Fruit fly (Drosophila melanogaster) whole organism, embryonic: ENCODE measurements around the gene CG13041.

Experiments used
- Bgb ChIP-seq: fragments of 200-800 bp; sonication (Bioruptor generic); IDR thresholded peaks from 2 replicates; pipeline ENCODE4 v1.3.6; 2022; ENCODE audit warnings: missing biosample characterization, missing genetic modification characterization; ENCODE audit not compliant: partially characterized antibody
- CG10147 ChIP-seq: fragments of 200-800 bp; sonication (Bioruptor generic); optimal IDR thresholded peaks from 2 replicates; lab custom pipeline; 2019; ENCODE audit warnings: missing biosample characterization, mild to moderate bottlenecking, missing genetic modification characterization, moderate library complexity
- CG10431 ChIP-seq: fragments of 200-800 bp; sonication (Bioruptor generic); optimal IDR thresholded peaks from 3 replicates; lab custom pipeline; 2018; ENCODE audit warnings: missing biosample characterization, mild to moderate bottlenecking, missing genetic modification characterization
- CG10543 ChIP-seq: fragments of 200-800 bp; sonication (Bioruptor generic); optimal IDR thresholded peaks from 3 replicates; lab custom pipeline; 2017; ENCODE audit warnings: missing biosample characterization, mild to moderate bottlenecking, missing genetic modification characterization, moderate library complexity
- CG10654 ChIP-seq: fragments of 200-800 bp; sonication (Bioruptor generic); optimal IDR thresholded peaks from 2 replicates; lab custom pipeline; 2016; ENCODE audit warnings: missing biosample characterization, missing genetic modification characterization
- CG12236 ChIP-seq: fragments of 200-800 bp; sonication (Bioruptor generic); optimal IDR thresholded peaks from 2 replicates; lab custom pipeline; 2016; ENCODE audit warnings: missing biosample characterization, missing genetic modification characterization
- CG12659 ChIP-seq: fragments of 200-800 bp; sonication (Bioruptor generic); optimal IDR thresholded peaks from 3 replicates; lab custom pipeline; 2017; ENCODE audit warnings: mild to moderate bottlenecking, missing biosample characterization, missing genetic modification reagents, missing genetic modification characterization
- CG14014 ChIP-seq: fragments of 200-800 bp; sonication (Bioruptor generic); IDR thresholded peaks from 2 replicates; pipeline ENCODE4 v1.3.6; 2022; ENCODE audit warnings: missing biosample characterization, missing genetic modification characterization
- CG14050 ChIP-seq: fragments of 200-800 bp; sonication (Bioruptor generic); IDR thresholded peaks from 3 replicates; pipeline ENCODE4 v1.3.6; 2022; ENCODE audit warnings: missing biosample characterization, missing genetic modification characterization
- CG15269 ChIP-seq: fragments of 200-800 bp; sonication (Bioruptor generic); optimal IDR thresholded peaks from 2 replicates; lab custom pipeline; 2018; ENCODE audit warnings: missing biosample characterization, mild to moderate bottlenecking, missing genetic modification characterization, moderate library complexity
- CG1603 ChIP-seq: fragments of 200-800 bp; sonication (Bioruptor generic); optimal IDR thresholded peaks from 2 replicates; lab custom pipeline; 2019; ENCODE audit warnings: missing biosample characterization, mild to moderate bottlenecking, missing genetic modification characterization, moderate library complexity
- CG17802 ChIP-seq: fragments of 200-800 bp; sonication (Bioruptor generic); optimal IDR thresholded peaks from 2 replicates; lab custom pipeline; 2018; ENCODE audit warnings: missing biosample characterization, mild to moderate bottlenecking, missing genetic modification characterization, moderate library complexity
- CG33557 ChIP-seq: fragments of 200-800 bp; sonication (Bioruptor generic); optimal IDR thresholded peaks from 2 replicates; lab custom pipeline; 2019; ENCODE audit warnings: missing biosample characterization, mild to moderate bottlenecking, missing genetic modification characterization, moderate library complexity
- CG34376 ChIP-seq: fragments of 200-800 bp; sonication (Bioruptor generic); optimal IDR thresholded peaks from 2 replicates; lab custom pipeline; 2018; ENCODE audit warnings: missing biosample characterization, mild to moderate bottlenecking, missing genetic modification characterization
- CG3995 ChIP-seq: fragments of 200-800 bp; sonication (Bioruptor generic); optimal IDR thresholded peaks from 3 replicates; lab custom pipeline; 2016; ENCODE audit warnings: missing biosample characterization, missing genetic modification characterization
- CG4854 ChIP-seq: fragments of 200-800 bp; sonication (Bioruptor generic); optimal IDR thresholded peaks from 2 replicates; lab custom pipeline; 2016; ENCODE audit warnings: missing biosample characterization, missing genetic modification characterization, inconsistent platforms
- CG7357 ChIP-seq: fragments of 200-800 bp; sonication (Bioruptor generic); IDR thresholded peaks from 3 replicates; pipeline ENCODE4 v1.3.6; 2022; ENCODE audit warnings: missing biosample characterization, missing genetic modification characterization
- CHES-1-like ChIP-seq: fragments of 200-800 bp; sonication (Bioruptor generic); optimal IDR thresholded peaks from 2 replicates; lab custom pipeline; 2016; ENCODE audit warnings: missing biosample characterization, missing genetic modification characterization
- Dek ChIP-seq: fragments of 200-800 bp; sonication (Bioruptor generic); optimal IDR thresholded peaks from 3 replicates; lab custom pipeline; 2019; ENCODE audit warnings: missing biosample characterization, mild to moderate bottlenecking, missing genetic modification characterization, moderate library complexity
- Ets97D ChIP-seq: fragments of 200-800 bp; sonication (Bioruptor generic); optimal IDR thresholded peaks from 3 replicates; lab custom pipeline; 2016; ENCODE audit warnings: missing biosample characterization, missing genetic modification characterization
- HHEX ChIP-seq: fragments of 200-800 bp; sonication (Bioruptor generic); optimal IDR thresholded peaks from 3 replicates; lab custom pipeline; 2017; ENCODE audit warnings: missing biosample characterization, mild to moderate bottlenecking, missing genetic modification characterization, missing genetic modification reagents
- HmgD ChIP-seq: fragments of 200-800 bp; sonication (Bioruptor generic); optimal IDR thresholded peaks from 3 replicates; lab custom pipeline; 2016; ENCODE audit warnings: missing biosample characterization, missing genetic modification characterization
- MTF-1 ChIP-seq: fragments of 200-800 bp; sonication (Bioruptor generic); optimal IDR thresholded peaks from 2 replicates; lab custom pipeline; 2018; ENCODE audit warnings: missing biosample characterization, mild to moderate bottlenecking, missing genetic modification characterization, borderline replicate concordance
- Meics ChIP-seq: fragments of 200-800 bp; sonication (Bioruptor generic); optimal IDR thresholded peaks from 2 replicates; lab custom pipeline; 2017; ENCODE audit warnings: missing biosample characterization, mild to moderate bottlenecking, missing genetic modification characterization
- Nf-YA ChIP-seq: fragments of 200-800 bp; sonication (Bioruptor generic); IDR thresholded peaks from 2 replicates; pipeline ENCODE4 v1.3.6; 2022; ENCODE audit warnings: missing biosample characterization, missing genetic modification characterization
- Optix ChIP-seq: fragments of 200-800 bp; sonication (Bioruptor generic); IDR thresholded peaks from 3 replicates; pipeline ENCODE4 v1.3.6; 2022; ENCODE audit warnings: missing biosample characterization, missing genetic modification characterization
- Scr ChIP-seq: fragments of 200-800 bp; sonication (Bioruptor generic); IDR thresholded peaks from 2 replicates; pipeline ENCODE4 v1.3.6; 2022; ENCODE audit warnings: missing biosample characterization, missing genetic modification characterization; ENCODE audit not compliant: partially characterized antibody
- bsh ChIP-seq, 2 experiments: fragments of 200-800 bp; sonication (Bioruptor generic); optimal IDR thresholded peaks; 2 replicates each; lab custom pipeline; 2017 to 2018; ENCODE audit warnings: mild to moderate bottlenecking in 2 of 2, missing biosample characterization in 2 of 2, missing genetic modification characterization in 2 of 2, moderate library complexity in 1 of 2
- da ChIP-seq: fragments of 200-800 bp; sonication (Bioruptor generic); optimal IDR thresholded peaks from 2 replicates; lab custom pipeline; 2016; ENCODE audit warnings: missing biosample characterization, missing genetic modification characterization
- dmrt99B ChIP-seq: fragments of 200-800 bp; sonication (Bioruptor generic); optimal IDR thresholded peaks from 2 replicates; lab custom pipeline; 2018; ENCODE audit warnings: missing biosample characterization, mild to moderate bottlenecking, missing genetic modification characterization, moderate library complexity
- emc ChIP-seq: fragments of 200-800 bp; sonication (Bioruptor generic); optimal IDR thresholded peaks from 2 replicates; lab custom pipeline; 2016; ENCODE audit warnings: missing biosample characterization, missing genetic modification characterization
- fd102C ChIP-seq: fragments of 200-800 bp; sonication (Bioruptor generic); optimal IDR thresholded peaks from 2 replicates; lab custom pipeline; 2018; ENCODE audit warnings: missing biosample characterization, mild to moderate bottlenecking, missing genetic modification characterization, moderate library complexity
- grn ChIP-seq: fragments of 200-800 bp; sonication (Bioruptor generic); optimal IDR thresholded peaks from 3 replicates; lab custom pipeline; 2017; ENCODE audit warnings: missing biosample characterization, missing genetic modification characterization
- gsb-n ChIP-seq: fragments of 200-800 bp; sonication (Bioruptor generic); optimal IDR thresholded peaks from 3 replicates; lab custom pipeline; 2018; ENCODE audit warnings: missing biosample characterization, mild to moderate bottlenecking, missing genetic modification characterization
- h ChIP-seq: fragments of >200 bp; optimal IDR thresholded peaks from 2 replicates; lab custom pipeline; 2017
- hkb ChIP-seq, 2 experiments: fragments of 200-800 bp in 1 of 2; fragments of >200 bp in 1 of 2; sonication (Bioruptor generic) in 1 of 2; IDR thresholded peaks in 1 of 2; optimal IDR thresholded peaks in 1 of 2; 2 replicates each; pipeline versions ENCODE4 v1.3.6 to Lab custom; 2017 to 2022; ENCODE audit warnings: missing biosample characterization in 1 of 2, missing genetic modification characterization in 1 of 2
- ken ChIP-seq: fragments of 200-800 bp; sonication (Bioruptor generic); IDR thresholded peaks from 3 replicates; pipeline ENCODE4 v1.3.6; 2022; ENCODE audit warnings: missing biosample characterization, missing genetic modification characterization
- lilli ChIP-seq: fragments of 200-800 bp; sonication (Bioruptor generic); optimal IDR thresholded peaks from 3 replicates; lab custom pipeline; 2016; ENCODE audit warnings: missing biosample characterization, missing genetic modification characterization
- lov ChIP-seq, 2 experiments: fragments of 200-800 bp in 1 of 2; fragments of >200 bp in 1 of 2; sonication (Bioruptor generic) in 1 of 2; IDR thresholded peaks in 1 of 2; optimal IDR thresholded peaks in 1 of 2; 2 replicates in 1 of 2; 3 replicates in 1 of 2; pipeline versions ENCODE4 v1.3.6 to Lab custom; 2017 to 2022; ENCODE audit warnings: missing biosample characterization in 1 of 2, missing genetic modification characterization in 1 of 2
- luna ChIP-seq: fragments of 200-800 bp; sonication (Bioruptor generic); optimal IDR thresholded peaks from 2 replicates; lab custom pipeline; 2016; ENCODE audit warnings: missing biosample characterization, missing genetic modification characterization
- oc ChIP-seq: fragments of 200-800 bp; sonication (Bioruptor generic); optimal IDR thresholded peaks from 2 replicates; lab custom pipeline; 2018; ENCODE audit warnings: missing biosample characterization, mild to moderate bottlenecking, missing genetic modification characterization, moderate library complexity
- otp ChIP-seq: fragments of 200-800 bp; sonication (Bioruptor generic); IDR thresholded peaks from 3 replicates; pipeline ENCODE4, ENCODE4 v1.3.6; 2022; ENCODE audit warnings: missing biosample characterization, missing genetic modification characterization
- p53 ChIP-seq: fragments of 200-800 bp; sonication (Bioruptor generic); optimal IDR thresholded peaks from 2 replicates; lab custom pipeline; 2016; ENCODE audit warnings: missing biosample characterization, missing genetic modification characterization
- pros ChIP-seq: fragments of 200-800 bp; sonication (Bioruptor generic); optimal IDR thresholded peaks from 3 replicates; lab custom pipeline; 2019; ENCODE audit warnings: missing biosample characterization, mild to moderate bottlenecking, missing genetic modification characterization, moderate library complexity
- ranshi ChIP-seq: fragments of 200-800 bp; sonication (Bioruptor generic); IDR thresholded peaks from 2 replicates; pipeline ENCODE4 v1.3.6; 2022; ENCODE audit warnings: missing biosample characterization, missing genetic modification characterization
- rib ChIP-seq: fragments of 200-800 bp; sonication (Bioruptor generic); IDR thresholded peaks from 2 replicates; pipeline ENCODE4 v1.3.6; 2022; ENCODE audit warnings: missing biosample characterization, missing genetic modification characterization
- schlank ChIP-seq: fragments of 200-800 bp; sonication (Bioruptor generic); optimal IDR thresholded peaks from 2 replicates; lab custom pipeline; 2018; ENCODE audit warnings: missing biosample characterization, mild to moderate bottlenecking, missing genetic modification characterization
- sug ChIP-seq: fragments of 200-800 bp; optimal IDR thresholded peaks from 2 replicates; lab custom pipeline; 2019; ENCODE audit warnings: missing biosample characterization, mild to moderate bottlenecking, missing genetic modification characterization, moderate library complexity
- tna ChIP-seq: fragments of 200-800 bp; sonication (Bioruptor generic); IDR thresholded peaks from 2 replicates; pipeline ENCODE4 v1.3.6; 2022; ENCODE audit warnings: missing biosample characterization, missing genetic modification characterization; ENCODE audit not compliant: partially characterized antibody
- vfl ChIP-seq: fragments of 200-800 bp; sonication (Bioruptor generic); optimal IDR thresholded peaks from 2 replicates; lab custom pipeline; 2016; ENCODE audit warnings: missing biosample characterization, missing genetic modification characterization

CG13041 gene

DNA sequence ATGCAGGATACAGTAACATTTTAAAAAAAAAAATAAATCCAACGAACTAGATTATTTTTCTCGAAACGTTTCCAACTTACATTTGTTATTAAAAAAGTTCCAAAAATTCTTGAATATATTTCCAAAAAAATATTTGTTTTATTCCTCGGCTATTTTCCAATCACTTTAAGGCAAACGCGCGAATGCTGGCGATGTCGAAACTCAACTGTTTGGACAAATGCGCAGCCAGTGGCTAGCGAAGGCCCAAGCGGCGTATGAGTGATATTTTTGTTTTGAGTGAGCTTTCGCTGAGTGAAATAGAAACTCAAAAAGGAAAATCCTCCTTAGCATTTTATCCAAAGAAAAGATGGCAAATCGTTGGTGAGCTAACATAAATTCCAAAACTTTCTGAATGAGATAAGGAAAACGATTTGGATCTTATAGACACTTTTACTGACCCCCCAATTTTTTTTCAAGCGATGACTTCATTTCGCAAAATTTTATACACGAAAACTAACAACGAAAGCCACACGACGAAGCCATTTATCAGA, 40.0 kb upstream of the CG13041 start, which contains the start of gene ringer (continued):
- TF ChIP-seq CG12659 (GFP tag; lab: Kevin White, UChicago): peak; percentile 8
- no peak for TF ChIP-seq h
- no peak for TF ChIP-seq Optix (GFP tag; lab: Robert Waterston, UW)
- TF ChIP-seq pros (GFP tag; lab: Kevin White, UChicago): no peak
- TF ChIP-seq dmrt99B (tag; lab: Kevin White, UChicago): no peak
- TF ChIP-seq Nf-YA: no peak
- peak; percentile 9 for TF ChIP-seq CG10543 (GFP tag; lab: Kevin White, UChicago)
- TF ChIP-seq Ets97D (GFP tag; lab: Kevin White, UChicago): no peak
- TF ChIP-seq CG17802 (tag; lab: Kevin White, UChicago): no peak
- peak; percentile 35 for TF ChIP-seq CG34376 (GFP tag; lab: Kevin White, UChicago)
- no peak for TF ChIP-seq CHES-1-like (GFP tag; lab: Kevin White, UChicago)
- no peak for TF ChIP-seq ken
- no peak for TF ChIP-seq CG15269 (tag; lab: Kevin White, UChicago)
- no peak for TF ChIP-seq schlank (tag; lab: Kevin White, UChicago)
- no peak for TF ChIP-seq MTF-1 (GFP tag; lab: Kevin White, UChicago)
- no peak for TF ChIP-seq Scr (GFP tag; lab: Robert Waterston, UW)
- no peak for TF ChIP-seq fd102C (GFP tag; lab: Kevin White, UChicago)
- TF ChIP-seq CG7357: no peak
- TF ChIP-seq Meics: peak; percentile 33
- TF ChIP-seq CG3995 (GFP tag; lab: Kevin White, UChicago): no peak
- peak; percentile 23 for TF ChIP-seq Dek (tag; lab: Kevin White, UChicago)
- TF ChIP-seq da (GFP tag; lab: Kevin White, UChicago): no peak
- TF ChIP-seq Bgb: peak; percentile 21; the same call in 1 of the 2 replicates
- TF ChIP-seq ranshi (GFP tag; lab: Robert Waterston, UW): no peak
- no peak for TF ChIP-seq vfl (GFP tag; lab: Kevin White, UChicago)
- no peak for TF ChIP-seq oc (tag; lab: Kevin White, UChicago)
- TF ChIP-seq CG14050 (GFP tag; lab: Robert Waterston, UW): no peak
- no peak for TF ChIP-seq grn (GFP tag; lab: Kevin White, UChicago)
- TF ChIP-seq CG10431 (GFP tag; lab: Kevin White, UChicago): no peak
- peak; percentile 25 for TF ChIP-seq sug (tag; lab: Kevin White, UChicago)
- no peak for TF ChIP-seq CG1603
- TF ChIP-seq rib: peak; percentile 47; the same call in 1 of the 2 replicates
- peak; percentile 34 for TF ChIP-seq HHEX
- no peak for TF ChIP-seq lov (optimal IDR thresholded peaks at IDR 0.05; lab: Kevin White, UChicago)
- no peak for TF ChIP-seq lov (GFP tag; IDR thresholded peaks at IDR 0.05; lab: Robert Waterston, UW)
- no peak for TF ChIP-seq CG10147 (GFP tag; lab: Kevin White, UChicago)
- no peak for TF ChIP-seq CG33557 (GFP tag; lab: Kevin White, UChicago)
- no peak for TF ChIP-seq CG10654 (GFP tag; lab: Kevin White, UChicago)
- TF ChIP-seq CG12236 (GFP tag; lab: Kevin White, UChicago): no peak
- no peak for TF ChIP-seq HmgD (GFP tag; lab: Kevin White, UChicago)
- TF ChIP-seq CG4854 (GFP tag; lab: Kevin White, UChicago): no peak
- no peak for TF ChIP-seq tna
- TF ChIP-seq luna (GFP tag; lab: Kevin White, UChicago): no peak
- peak; percentile 31 for TF ChIP-seq lilli (GFP tag; lab: Kevin White, UChicago)
- TF ChIP-seq bsh (GFP tag; optimal IDR thresholded peaks at IDR 0.05; lab: Kevin White, UChicago): no peak
- no peak for TF ChIP-seq p53 (GFP tag; lab: Kevin White, UChicago)
- TF ChIP-seq gsb-n: no peak
- no peak for TF ChIP-seq emc (GFP tag; lab: Kevin White, UChicago)
- TF ChIP-seq otp (GFP tag; lab: Robert Waterston, UW): no peak
- TF ChIP-seq CG14014 (GFP tag; lab: Robert Waterston, UW): no peak; the same call in 1 of the 2 replicates
- TF ChIP-seq hkb (optimal IDR thresholded peaks at IDR 0.05; lab: Kevin White, UChicago): no peak
- TF ChIP-seq hkb (GFP tag; IDR thresholded peaks at IDR 0.05; lab: Robert Waterston, UW): no peak
